Worm (Caenorhabditis elegans) whole organism, mixed stage, embryonic: ENCODE results near the gene nhr-180.

Experiments used
- bed-3 ChIP-seq: fragments of 200-800 bp; sonication (Bioruptor generic); optimal IDR thresholded peaks from 3 replicates; lab custom pipeline; 2018; ENCODE audit warnings: mild to moderate bottlenecking, missing genetic modification characterization, moderate library complexity, missing compliant biosample characterization
- blmp-1 ChIP-seq: fragments of 150-350 bp; optimal IDR thresholded peaks from 2 replicates; lab custom pipeline; 2014; ENCODE audit warnings: missing biosample characterization, missing genetic modification characterization
- ces-1 ChIP-seq: fragments of 150-350 bp; optimal IDR thresholded peaks from 2 replicates; lab custom pipeline; 2014; ENCODE audit warnings: missing biosample characterization, missing genetic modification reagents, missing genetic modification characterization
- cnd-1 ChIP-seq: fragments of 200-800 bp; sonication (Bioruptor generic); optimal IDR thresholded peaks from 2 replicates; lab custom pipeline; 2018; ENCODE audit warnings: mild to moderate bottlenecking, missing genetic modification characterization, missing compliant biosample characterization
- drap-1 ChIP-seq: fragments of 200-800 bp; sonication (Bioruptor generic); optimal IDR thresholded peaks from 3 replicates; lab custom pipeline; 2018; ENCODE audit warnings: mild to moderate bottlenecking, missing genetic modification characterization, missing compliant biosample characterization
- lin-13 ChIP-seq: fragments of 150-350 bp; optimal IDR thresholded peaks from 2 replicates; lab custom pipeline; 2014; ENCODE audit warnings: missing biosample characterization, missing genetic modification characterization
- nhr-28 ChIP-seq: fragments of 150-350 bp; optimal IDR thresholded peaks from 2 replicates; lab custom pipeline; 2014; ENCODE audit warnings: missing biosample characterization, missing genetic modification characterization
- nhr-76 ChIP-seq: sonication (generic microtip); optimal IDR thresholded peaks from 2 replicates; lab custom pipeline; 2017; ENCODE audit warnings: missing biosample characterization, missing genetic modification characterization
- snpc-4 ChIP-seq: fragments of 150-350 bp; optimal IDR thresholded peaks from 2 replicates; lab custom pipeline; 2014; ENCODE audit warnings: missing biosample characterization, missing genetic modification characterization
- unc-39 ChIP-seq: fragments of 150-350 bp; optimal IDR thresholded peaks from 2 replicates; lab custom pipeline; 2014; ENCODE audit warnings: missing biosample characterization, missing genetic modification characterization
- unc-62 ChIP-seq: fragments of 150-350 bp; optimal IDR thresholded peaks from 2 replicates; lab custom pipeline; 2014; ENCODE audit warnings: missing biosample characterization, missing genetic modification reagents, missing genetic modification characterization

DNA sequence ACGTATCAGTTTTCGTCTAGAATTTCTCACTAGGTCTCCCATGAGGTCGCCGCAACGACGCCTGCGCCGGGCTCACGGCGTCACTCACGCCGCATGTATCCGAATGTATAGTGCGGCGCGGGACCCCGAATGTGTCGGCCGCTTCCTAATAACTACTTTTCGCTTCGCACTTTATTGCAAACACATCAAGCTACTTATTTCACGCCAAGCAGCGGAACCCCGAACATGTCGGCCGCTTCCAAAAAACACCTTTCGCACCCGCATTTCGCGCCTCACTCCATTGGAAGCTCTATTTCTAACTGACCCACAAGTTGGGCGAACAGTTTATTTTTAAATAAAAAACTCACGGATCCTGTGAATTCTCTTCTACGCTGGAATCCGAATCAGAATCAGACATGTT lies 8.8 kb upstream of the nhr-180 start:
- TF ChIP-seq lin-13 (no peak), nhr-76 (tag; lab: Kevin White, UChicago) (no peak), drap-1 (GFP tag; lab: Kevin White, UChicago) (no peak), unc-62 (no peak), nhr-28 (tag; lab: Kevin White, UChicago) (no peak), blmp-1 (tag; lab: Kevin White, UChicago) (no peak), ces-1 (GFP tag; lab: Kevin White, UChicago) (no peak), cnd-1 (tag; lab: Kevin White, UChicago) (no peak), unc-39 (tag; lab: Kevin White, UChicago) (no peak), bed-3 (GFP tag; lab: Kevin White, UChicago) (no peak), snpc-4 (tag; lab: Kevin White, UChicago) (no peak)
